Worm (Caenorhabditis elegans): ENCODE results near the gene T14F9.2.

Gene T14F9.2

ce11 chrX:2267956-2268355, 33.8 kb downstream of the T14F9.2 start, which contains the start of gene AH9.6:
TSS of gene AH9.6 (minus strand) at chrX:2268138.
- peak; percentile 25 for TF ChIP-seq lin-14 (GFP tag; optimal IDR thresholded peaks at IDR 0.05)
- no peak for TF ChIP-seq efl-1 (optimal IDR thresholded peaks at IDR 0.05)
- TF ChIP-seq efl-1 (GFP tag; optimal IDR thresholded peaks at IDR 0.05 in 1 of 2): no peak

DNA sequence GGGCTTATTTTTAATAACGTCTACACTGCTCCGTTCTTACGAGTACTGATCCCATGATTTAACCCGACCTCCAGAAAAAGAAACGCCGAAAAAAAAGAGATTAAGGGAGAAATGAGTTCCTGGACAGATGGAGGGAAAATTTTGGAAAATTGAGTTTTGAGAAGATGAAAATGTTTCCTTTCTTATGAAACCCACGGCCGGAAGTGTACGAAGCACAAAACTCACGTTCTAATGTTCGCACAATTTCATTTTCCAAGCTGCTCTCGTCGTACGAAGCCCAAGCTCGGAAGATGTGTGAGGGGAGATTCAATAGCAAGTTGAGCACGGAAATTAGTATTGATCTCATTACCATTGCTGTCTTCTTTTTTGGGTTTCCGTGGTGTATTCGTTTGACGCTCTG, 37.3 kb downstream of the T14F9.2 start:
- no peak for TF ChIP-seq aha-1 (tag; optimal IDR thresholded peaks at IDR 0.05)
- no peak for TF ChIP-seq lsy-2 (tag; optimal IDR thresholded peaks at IDR 0.05)
- peak; percentile 37 for TF ChIP-seq lin-14 (GFP tag; optimal IDR thresholded peaks at IDR 0.05)
- TF ChIP-seq C04F5.9 (tag; optimal IDR thresholded peaks at IDR 0.05): no peak
- TF ChIP-seq nhr-20 (tag; optimal IDR thresholded peaks at IDR 0.05): no peak
- TF ChIP-seq snu-23 (GFP tag; optimal IDR thresholded peaks at IDR 0.05): no peak
- no peak for TF ChIP-seq nhr-47 (tag; optimal IDR thresholded peaks at IDR 0.05)
- TF ChIP-seq irx-1 (tag; optimal IDR thresholded peaks at IDR 0.05): no peak
- no peak for TF ChIP-seq nhr-90 (tag; optimal IDR thresholded peaks at IDR 0.05; ENCODE audit: poor library complexity)
- TF ChIP-seq fkh-10 (GFP tag; optimal IDR thresholded peaks at IDR 0.05): peak; percentile 26

DNA sequence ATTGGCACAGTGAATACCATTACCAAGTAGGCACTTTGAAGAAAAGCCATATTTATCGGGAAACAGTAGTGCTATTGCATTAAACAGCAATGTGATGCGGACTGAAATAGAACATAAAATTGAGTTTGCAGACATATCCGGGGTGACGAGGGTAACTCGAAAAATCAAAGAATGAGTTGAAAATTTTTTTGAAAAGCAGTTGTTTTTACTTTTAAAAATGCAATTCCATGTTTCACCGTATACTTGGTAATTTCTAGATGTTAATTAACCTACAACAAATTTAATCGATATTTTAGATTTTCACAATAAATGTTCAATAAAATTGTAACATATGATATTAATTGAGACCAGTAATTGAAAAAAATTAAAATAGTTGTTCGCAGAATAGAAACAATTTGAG, 40.1 kb downstream of the T14F9.2 start, which contains the start of gene AH9.4:
Gene AH9.4, minus strand, starts transcription at position 101 of the 400 bp plus-strand sequence.
- no peak for TF ChIP-seq nhr-90 (tag; optimal IDR thresholded peaks at IDR 0.05; ENCODE audit: poor library complexity)
- TF ChIP-seq rnt-1 (tag; optimal IDR thresholded peaks at IDR 0.05): no peak
- no peak for TF ChIP-seq lin-13 (GFP tag; optimal IDR thresholded peaks at IDR 0.05)
- TF ChIP-seq nhr-84 (tag; optimal IDR thresholded peaks at IDR 0.05): no peak
- no peak for TF ChIP-seq hlh-4 (tag; optimal IDR thresholded peaks at IDR 0.05)

ce11 chrX:2276000-2276399, 41.9 kb downstream of the T14F9.2 start:
- TF ChIP-seq xbp-1 (tag; optimal IDR thresholded peaks at IDR 0.05): no peak
- no peak for TF ChIP-seq efl-1 (optimal IDR thresholded peaks at IDR 0.05)
- TF ChIP-seq efl-1 (GFP tag; optimal IDR thresholded peaks at IDR 0.05 in 1 of 2): peak in 1 of 2 experiments; percentile 67
- TF ChIP-seq nhr-85 (tag): peak; percentile 44
